Worm (Caenorhabditis elegans): ENCODE results near the gene asb-2.

DNA sequence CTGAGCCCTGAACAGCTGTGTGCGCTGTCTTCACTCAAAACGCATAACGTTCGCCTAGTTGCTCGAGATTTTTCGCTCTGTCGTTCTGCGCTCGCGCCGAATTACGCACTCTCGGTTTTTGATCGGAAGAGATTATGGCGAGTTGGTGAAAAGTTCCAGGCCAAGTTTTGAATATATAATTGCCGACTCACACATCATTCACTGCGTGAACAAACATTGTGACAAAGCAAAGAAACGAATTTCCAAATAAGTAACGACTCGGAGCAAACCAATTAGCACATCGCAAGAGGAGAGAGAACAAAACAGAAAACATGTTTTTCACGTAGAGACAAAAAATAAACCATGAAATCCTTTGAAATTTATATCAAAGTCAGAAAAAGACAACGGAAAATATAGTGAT is 34.2 kb upstream of the asb-2 start:
- TF ChIP-seq C16A3.4 (tag; optimal IDR thresholded peaks at IDR 0.05) (no peak), nhr-71 (tag; optimal IDR thresholded peaks at IDR 0.05) (no peak), ztf-4 (tag; optimal IDR thresholded peaks at IDR 0.05) (no peak), ces-1 (GFP tag; optimal IDR thresholded peaks at IDR 0.05) (no peak), pqm-1 (tag; optimal IDR thresholded peaks at IDR 0.05) (no peak), aha-1 (tag; optimal IDR thresholded peaks at IDR 0.05) (no peak), sox-4 (tag; optimal IDR thresholded peaks at IDR 0.05) (no peak), alr-1 (tag; optimal IDR thresholded peaks at IDR 0.05; ENCODE audit: borderline replicate concordance) (no peak), ama-1 (optimal IDR thresholded peaks at IDR 0.05) (no peak), lin-15B (tag; optimal IDR thresholded peaks at IDR 0.05) (no peak), unc-62 (GFP tag; optimal IDR thresholded peaks at IDR 0.05) (no peak), dpl-1 (GFP tag; optimal IDR thresholded peaks at IDR 0.05) (no peak), hlh-17 (GFP tag; optimal IDR thresholded peaks at IDR 0.05; ENCODE audit: borderline replicate concordance) (no peak), isw-1 (GFP tag; IDR thresholded peaks at IDR 0.05) (no peak)

Measured in whole organism, L1 larva.